5 worm cellular contexts compared by ENCODE assay signal in genomic region chrIV:7839923-7840322, ce11.
TF ChIP-seq lines count a peak whose summit lies in the region.

No protein-coding gene starts in this region.

TF ChIP-seq in whole organism, L1 larva, 84 proteins besides CTCF, POLR2A, EP300 and RAD21 (continues in another document):
- TF ChIP-seq efl-1 (optimal IDR thresholded peaks at IDR 0.05; lab: Kevin White, UChicago) (no peak), efl-1 (GFP tag; optimal IDR thresholded peaks at IDR 0.05 in 1 of 2; lab: Kevin White, UChicago) (peak in 1 of 2 experiments; percentile 82), pag-3 (tag; optimal IDR thresholded peaks at IDR 0.05; lab: Kevin White, UChicago; ENCODE audit: borderline replicate concordance, insufficient read depth) (no peak), vab-15 (tag; optimal IDR thresholded peaks at IDR 0.05; lab: Kevin White, UChicago) (no peak), nhr-71 (tag; optimal IDR thresholded peaks at IDR 0.05; lab: Kevin White, UChicago) (peak; percentile 34), fkh-8 (tag; optimal IDR thresholded peaks at IDR 0.05; lab: Kevin White, UChicago) (peak; percentile 92), unc-86 (tag; optimal IDR thresholded peaks at IDR 0.05; lab: Kevin White, UChicago) (peak; percentile 19), nhr-20 (tag; optimal IDR thresholded peaks at IDR 0.05; lab: Kevin White, UChicago) (peak; percentile 10), pqm-1 (tag; optimal IDR thresholded peaks at IDR 0.05; lab: Kevin White, UChicago) (no peak), zag-1 (tag; optimal IDR thresholded peaks at IDR 0.05; lab: Kevin White, UChicago) (no peak), F16B12.6 (tag; optimal IDR thresholded peaks at IDR 0.05; lab: Kevin White, UChicago) (no peak), lsy-2 (tag; optimal IDR thresholded peaks at IDR 0.05; lab: Kevin White, UChicago) (peak in 1 of 2 experiments; percentile 4), egl-13 (tag; optimal IDR thresholded peaks at IDR 0.05; lab: Kevin White, UChicago) (peak; percentile 20), ztf-11 (tag; optimal IDR thresholded peaks at IDR 0.05; lab: Kevin White, UChicago) (no peak), swsn-7 (tag; optimal IDR thresholded peaks at IDR 0.05; lab: Kevin White, UChicago) (peak; percentile 6), fos-1 (tag; optimal IDR thresholded peaks at IDR 0.05; lab: Kevin White, UChicago) (no peak), unc-130 (tag; optimal IDR thresholded peaks at IDR 0.05; lab: Kevin White, UChicago) (no peak), nhr-47 (tag; optimal IDR thresholded peaks at IDR 0.05; lab: Kevin White, UChicago) (peak; percentile 45)

TF ChIP-seq in whole organism, L2 larva, 48 proteins besides CTCF, POLR2A, EP300 and RAD21:
- TF ChIP-seq unc-62 (GFP tag; optimal IDR thresholded peaks at IDR 0.05; lab: Kevin White, UChicago) = no peak
- TF ChIP-seq lin-11 (tag; optimal IDR thresholded peaks at IDR 0.05; lab: Kevin White, UChicago) = peak; percentile 57

TF ChIP-seq in whole organism, L4 larva, 104 proteins besides CTCF, POLR2A, EP300 and RAD21:
- no peak for TF ChIP-seq mes-2 (tag; optimal IDR thresholded peaks at IDR 0.05; lab: Kevin White, UChicago; ENCODE audit: poor library complexity, severe bottlenecking)
- TF ChIP-seq nhr-6 (tag; optimal IDR thresholded peaks at IDR 0.05; lab: Kevin White, UChicago) = no peak
- peak; percentile 27 for TF ChIP-seq aha-1 (tag; lab: Kevin White, UChicago)
- no peak for TF ChIP-seq hmg-1.1 (GFP tag; IDR thresholded peaks at IDR 0.05; lab: Robert Waterston, UW)
- 0 out of 2 replicates have a peak, but pooled peaks have one; percentile 14 for TF ChIP-seq daf-19 (GFP tag; conservative IDR thresholded peaks at IDR 0.05; lab: Robert Waterston, UW)
- TF ChIP-seq tra-1 (GFP tag; IDR thresholded peaks at IDR 0.05; lab: Robert Waterston, UW) = no peak

TF ChIP-seq in whole organism, late embryonic, 69 proteins besides CTCF, POLR2A, EP300 and RAD21:
- TF ChIP-seq ceh-31 (tag; optimal IDR thresholded peaks at IDR 0.05; lab: Kevin White, UChicago) (peak; percentile 33), ceh-14 (tag; optimal IDR thresholded peaks at IDR 0.05; lab: Kevin White, UChicago) (peak; percentile 65), elt-2 (tag; optimal IDR thresholded peaks at IDR 0.05; lab: Kevin White, UChicago) (no peak)

TF ChIP-seq in whole organism, mixed stage, embryonic, 35 proteins besides CTCF, POLR2A, EP300 and RAD21:
- TF ChIP-seq mls-2 (tag; optimal IDR thresholded peaks at IDR 0.05; lab: Kevin White, UChicago) = peak; percentile 25
- TF ChIP-seq ces-1 (GFP tag; optimal IDR thresholded peaks at IDR 0.05; lab: Kevin White, UChicago) = no peak
- no peak for TF ChIP-seq tbx-8 (GFP tag; optimal IDR thresholded peaks at IDR 0.05; lab: Kevin White, UChicago)
- no peak for TF ChIP-seq elt-1 (tag; optimal IDR thresholded peaks at IDR 0.05; lab: Kevin White, UChicago; ENCODE audit: borderline replicate concordance, insufficient read depth)
- no peak for TF ChIP-seq nhr-28 (tag; optimal IDR thresholded peaks at IDR 0.05; lab: Kevin White, UChicago)
TF ChIP-seq in whole organism, mixed stage, embryonic: peak in this region for 1.

Comparison
In these comparisons a context has a peak if more than half of its experiments do, and no peak if none do; other contexts are left out.
1. Of the 29 proteins assayed by ChIP-seq in both whole organism, L4 larva and whole organism, L1 larva: peak only in whole organism, L4 larva: aha-1; only in whole organism, L1 larva: none; in both: none; in neither: 27; mixed calls (peak in some experiments, not most) for 1.